Worm (Caenorhabditis elegans): ENCODE measurements around the gene cest-33.

ce11 chrV:6323602-6324001, 41.9 kb downstream of the cest-33 start:
- TF ChIP-seq blmp-1 (tag; optimal IDR thresholded peaks at IDR 0.05) (no peak), ztf-11 (tag; optimal IDR thresholded peaks at IDR 0.05) (no peak), hlh-1 (tag; optimal IDR thresholded peaks at IDR 0.05) (no peak), unc-39 (tag; optimal IDR thresholded peaks at IDR 0.05) (no peak), mls-2 (tag; optimal IDR thresholded peaks at IDR 0.05) (no peak), elt-1 (tag; optimal IDR thresholded peaks at IDR 0.05; ENCODE audit: borderline replicate concordance, insufficient read depth) (no peak), nhr-12 (tag; optimal IDR thresholded peaks at IDR 0.05) (no peak), nhr-237 (tag; optimal IDR thresholded peaks at IDR 0.05) (no peak)

Measured in whole organism, mixed stage, embryonic.